Worm (Caenorhabditis elegans) whole organism, late embryonic: Measurements from ENCODE around the gene Y60C6A.2.

ENCODE experiments used
- ceh-19 ChIP-seq: fragments of 200-800 bp; sonication (Bioruptor generic); optimal IDR thresholded peaks from 2 replicates; lab custom pipeline; 2018; ENCODE audit warnings: mild to moderate bottlenecking, missing genetic modification characterization, missing compliant biosample characterization
- ceh-31 ChIP-seq: sonication (generic microtip); optimal IDR thresholded peaks from 2 replicates; lab custom pipeline; 2016; ENCODE audit warnings: missing genetic modification characterization, missing compliant biosample characterization
- ceh-9 ChIP-seq: sonication (generic microtip); optimal IDR thresholded peaks from 2 replicates; lab custom pipeline; 2016; ENCODE audit warnings: mild to moderate bottlenecking, missing genetic modification characterization, inconsistent platforms, missing compliant biosample characterization
- elt-2 ChIP-seq: sonication (generic microtip); optimal IDR thresholded peaks from 2 replicates; lab custom pipeline; 2016; ENCODE audit warnings: missing genetic modification reagents, missing genetic modification characterization, missing compliant biosample characterization
- hlh-30 ChIP-seq: sonication (generic microtip); optimal IDR thresholded peaks from 2 replicates; lab custom pipeline; 2017; ENCODE audit warnings: antibody characterized with exemption, missing genetic modification characterization, missing compliant biosample characterization; ENCODE audit not compliant: insufficient read depth
- nhr-11 ChIP-seq: fragments of 150-350 bp; optimal IDR thresholded peaks from 2 replicates; lab custom pipeline; 2014; ENCODE audit warnings: missing biosample characterization, missing genetic modification characterization
- nhr-232 ChIP-seq: sonication (generic microtip); optimal IDR thresholded peaks from 2 replicates; lab custom pipeline; 2016; ENCODE audit warnings: missing genetic modification characterization, missing compliant biosample characterization
- rnt-1 ChIP-seq: sonication (generic microtip); optimal IDR thresholded peaks from 2 replicates; lab custom pipeline; 2016; ENCODE audit warnings: missing genetic modification characterization, missing compliant biosample characterization
- unc-86 ChIP-seq: sonication (generic microtip); optimal IDR thresholded peaks from 2 replicates; lab custom pipeline; 2016; ENCODE audit warnings: missing genetic modification characterization, missing compliant biosample characterization

- no peak for TF ChIP-seq ceh-9
- no peak for TF ChIP-seq unc-86 (tag; lab: Kevin White, UChicago)
- no peak for TF ChIP-seq nhr-232
- TF ChIP-seq rnt-1, result no peak
- TF ChIP-seq elt-2 (tag; lab: Kevin White, UChicago), result peak; percentile 98
- TF ChIP-seq ceh-19 (GFP tag; lab: Kevin White, UChicago), result no peak
- TF ChIP-seq ceh-31, result no peak
- TF ChIP-seq nhr-11 (tag; lab: Kevin White, UChicago), result no peak
- TF ChIP-seq hlh-30 (tag; lab: Kevin White, UChicago), result no peak
These were observed 47.5 kb downstream of the Y60C6A.2 start, which contains the start of gene F39G3.2 for ce11 chrV:4737727-4738126.
